Fruit fly (Drosophila melanogaster): ENCODE results near the gene Pgk.

DNA sequence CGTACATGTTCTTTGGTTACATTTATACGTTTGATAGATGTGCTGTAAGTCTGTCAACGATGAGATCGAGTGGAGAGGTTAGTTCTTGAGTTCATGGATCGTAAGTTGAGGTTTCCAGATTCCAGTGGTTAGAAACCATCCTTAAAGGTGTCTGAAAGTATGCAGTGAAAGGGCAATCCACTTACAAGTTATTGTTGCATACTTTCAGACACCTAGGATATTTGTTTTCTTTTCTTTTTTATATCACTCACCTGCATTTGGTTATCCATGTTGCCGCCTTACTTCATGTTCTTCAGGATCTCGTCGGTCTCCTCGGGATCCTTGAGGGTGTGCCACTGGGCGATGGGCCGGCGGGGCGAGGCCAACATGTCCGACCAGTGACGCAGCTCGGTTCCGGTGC is 29.9 kb upstream of the Pgk start:
- TF ChIP-seq CG2678 (tag; optimal IDR thresholded peaks at IDR 0.05) (no peak), gem (tag; optimal IDR thresholded peaks at IDR 0.05) (no peak), Dbx (GFP tag; IDR thresholded peaks at IDR 0.05) (no peak), ase (GFP tag; IDR thresholded peaks at IDR 0.05) (no peak), NfI (GFP tag; optimal IDR thresholded peaks at IDR 0.05) (no peak), CG33557 (GFP tag; optimal IDR thresholded peaks at IDR 0.05) (no peak), zen (tag; optimal IDR thresholded peaks at IDR 0.05) (no peak), Hr51 (GFP tag; optimal IDR thresholded peaks at IDR 0.05) (no peak)
